Fruit fly (Drosophila melanogaster): ENCODE measurements around the gene btd.

The btd gene

dm6 chrX:9687623-9688022 is 6.4 kb upstream of the btd start (continued):
- TF ChIP-seq CG15011 (GFP tag; optimal IDR thresholded peaks at IDR 0.05): peak; percentile 93
- TF ChIP-seq twi (tag; optimal IDR thresholded peaks at IDR 0.05): peak; percentile 84
- TF ChIP-seq onecut (GFP tag; IDR thresholded peaks at IDR 0.05): peak; percentile 92
- peak; percentile 81 for TF ChIP-seq CG17612 (GFP tag; IDR thresholded peaks at IDR 0.05)
- TF ChIP-seq CG30431 (GFP tag; optimal IDR thresholded peaks at IDR 0.05): peak; percentile 88
- peak; percentile 58 for TF ChIP-seq CG17186 (GFP tag; optimal IDR thresholded peaks at IDR 0.05)
- TF ChIP-seq CG8359 (GFP tag; optimal IDR thresholded peaks at IDR 0.05; ENCODE audit: borderline replicate concordance): peak; percentile 88
- peak; percentile 97 for TF ChIP-seq bcd (GFP tag; optimal IDR thresholded peaks at IDR 0.05)
- peak; percentile 55 for TF ChIP-seq ash1 (GFP tag; optimal IDR thresholded peaks at IDR 0.05)
- no peak for TF ChIP-seq Dfd (GFP tag; optimal IDR thresholded peaks at IDR 0.05)
- TF ChIP-seq CG9609 (GFP tag; optimal IDR thresholded peaks at IDR 0.05): peak; percentile 64
- peak; percentile 97 for TF ChIP-seq vvl (GFP tag; IDR thresholded peaks at IDR 0.05)
- TF ChIP-seq ara (GFP tag; IDR thresholded peaks at IDR 0.05): peak; percentile 92
- TF ChIP-seq CG34224 (GFP tag; IDR thresholded peaks at IDR 0.05; ENCODE audit: partially characterized antibody): no peak
- TF ChIP-seq luna (GFP tag; optimal IDR thresholded peaks at IDR 0.05): no peak
- peak; percentile 97 for TF ChIP-seq Med (GFP tag)
- peak; percentile 81 for TF ChIP-seq psq (GFP tag; optimal IDR thresholded peaks at IDR 0.05)
- peak; percentile 89 for TF ChIP-seq Chrac-16 (GFP tag; optimal IDR thresholded peaks at IDR 0.05)
- peak; percentile 84 for TF ChIP-seq ind (GFP tag; optimal IDR thresholded peaks at IDR 0.05)
- peak; percentile 67 for TF ChIP-seq mam (GFP tag; optimal IDR thresholded peaks at IDR 0.05)
- TF ChIP-seq CG1647 (GFP tag; optimal IDR thresholded peaks at IDR 0.05): peak; percentile 82
- peak; percentile 96 for TF ChIP-seq CG12071 (GFP tag; optimal IDR thresholded peaks at IDR 0.05)
- peak in 1 of 2 experiments; percentile 85 for TF ChIP-seq Hr78 (GFP tag; optimal IDR thresholded peaks at IDR 0.05)
- TF ChIP-seq gcm2 (GFP tag; optimal IDR thresholded peaks at IDR 0.05): peak; percentile 88
- TF ChIP-seq CG14667 (GFP tag; IDR thresholded peaks at IDR 0.05): peak; percentile 81
- peak; percentile 83 for TF ChIP-seq CG10654 (GFP tag; optimal IDR thresholded peaks at IDR 0.05)
- peak; percentile 98 for TF ChIP-seq odd (GFP tag; optimal IDR thresholded peaks at IDR 0.05)
- no peak for TF ChIP-seq nerfin-2 (GFP tag; IDR thresholded peaks at IDR 0.05; ENCODE audit: partially characterized antibody)

- TF ChIP-seq dmrt11E (tag; optimal IDR thresholded peaks at IDR 0.05) (peak; percentile 70), CG13775 (GFP tag; optimal IDR thresholded peaks at IDR 0.05) (peak; percentile 32), zen (tag; optimal IDR thresholded peaks at IDR 0.05) (peak; percentile 89), nom (GFP tag; optimal IDR thresholded peaks at IDR 0.05) (no peak), YL-1 (GFP tag; optimal IDR thresholded peaks at IDR 0.05) (no peak), grau (tag; optimal IDR thresholded peaks at IDR 0.05) (peak; percentile 11), CG7271 (tag; optimal IDR thresholded peaks at IDR 0.05) (peak; percentile 60), CG9215 (GFP tag; IDR thresholded peaks at IDR 0.05) (no peak), ac (GFP tag; optimal IDR thresholded peaks at IDR 0.05) (peak; percentile 18), CG4424 (GFP tag; optimal IDR thresholded peaks at IDR 0.05) (peak; percentile 48), CG10431 (GFP tag; optimal IDR thresholded peaks at IDR 0.05) (no peak), CG4854 (GFP tag; optimal IDR thresholded peaks at IDR 0.05) (no peak), CG10979 (tag; optimal IDR thresholded peaks at IDR 0.05) (peak; percentile 69), sens (GFP tag) (peak; percentile 59), nmo (GFP tag; optimal IDR thresholded peaks at IDR 0.05) (peak; percentile 22), CG2712 (tag; optimal IDR thresholded peaks at IDR 0.05) (peak; percentile 61), CG17829 (tag; optimal IDR thresholded peaks at IDR 0.05) (peak; percentile 57), CG18262 (tag; optimal IDR thresholded peaks at IDR 0.05) (peak; percentile 55), CG9727 (GFP tag; optimal IDR thresholded peaks at IDR 0.05) (peak; percentile 77), Elba2 (GFP tag; optimal IDR thresholded peaks at IDR 0.05) (peak; percentile 22), CG31441 (GFP tag; IDR thresholded peaks at IDR 0.05) (peak; percentile 39; the same call in 1 of the 2 replicates), CG6683 (GFP tag; optimal IDR thresholded peaks at IDR 0.05) (no peak), CG12299 (tag; optimal IDR thresholded peaks at IDR 0.05) (no peak), CG12391 (tag; optimal IDR thresholded peaks at IDR 0.05) (peak; percentile 23)
These were observed 4.9 kb upstream of the btd start for dm6 chrX:9689129-9689528.
